Worm (Caenorhabditis elegans) whole organism, young adult: Measurements from ENCODE around the gene T01D3.3.

ENCODE experiments used
- B0035.1 ChIP-seq: sonication (generic microtip); optimal IDR thresholded peaks from 2 replicates; lab custom pipeline; 2016; ENCODE audit warnings: missing genetic modification characterization, mild to moderate bottlenecking, missing compliant biosample characterization, missing genotype, missing genetic modification reagents
- B0336.3 ChIP-seq: fragments of 200-800 bp; sonication (Bioruptor generic); IDR thresholded peaks from 2 replicates; pipeline ENCODE4 v1.3.6; 2022; ENCODE audit warnings: missing genetic modification characterization, missing compliant biosample characterization
- C17E4.6 ChIP-seq: fragments of 200-800 bp; sonication (Bioruptor generic); IDR thresholded peaks from 2 replicates; pipeline ENCODE4 v1.3.6; 2022; ENCODE audit warnings: missing genetic modification reagents, missing genetic modification characterization, missing compliant biosample characterization
- D2030.7 ChIP-seq: fragments of 200-800 bp; sonication (Bioruptor generic); IDR thresholded peaks from 2 replicates; pipeline ENCODE4 v1.3.6; 2022; ENCODE audit warnings: missing genetic modification reagents, missing genetic modification characterization, missing compliant biosample characterization
- F33H1.4 ChIP-seq: fragments of 200-800 bp; sonication (Bioruptor generic); IDR thresholded peaks from 2 replicates; pipeline ENCODE4 v1.3.6; 2022; ENCODE audit warnings: missing genetic modification reagents, missing genetic modification characterization, missing compliant biosample characterization
- K12H6.12 ChIP-seq: fragments of 200-800 bp; sonication (Bioruptor generic); optimal IDR thresholded peaks from 2 replicates; lab custom pipeline; 2018; ENCODE audit warnings: mild to moderate bottlenecking, missing genetic modification characterization, missing compliant biosample characterization
- Y53G8AR.9 ChIP-seq: fragments of 200-800 bp; sonication (Bioruptor generic); conservative IDR thresholded peaks from 2 replicates; pipeline ENCODE4 v1.3.6; 2022; ENCODE audit warnings: missing genetic modification reagents, missing genetic modification characterization, missing compliant biosample characterization
- Y67H2A.10 ChIP-seq: fragments of 200-800 bp; sonication (Bioruptor generic); conservative IDR thresholded peaks from 2 replicates; pipeline ENCODE4 v1.3.6; 2022; ENCODE audit warnings: missing genetic modification reagents, missing genetic modification characterization, missing compliant biosample characterization
- Y79H2A.3 ChIP-seq: fragments of 200-800 bp; sonication (Bioruptor generic); conservative IDR thresholded peaks from 2 replicates; pipeline ENCODE4 v1.3.6; 2022; ENCODE audit warnings: missing genetic modification reagents, missing genetic modification characterization, missing compliant biosample characterization
- Y95B8A.8 ChIP-seq: fragments of 200-800 bp; sonication (Bioruptor generic); IDR thresholded peaks from 2 replicates; pipeline ENCODE4 v1.3.6; 2022; ENCODE audit warnings: missing genetic modification reagents, missing genetic modification characterization, missing compliant biosample characterization
- akir-1 ChIP-seq: fragments of 200-800 bp; sonication (Bioruptor generic); optimal IDR thresholded peaks from 2 replicates; lab custom pipeline; 2018; ENCODE audit warnings: mild to moderate bottlenecking, missing genetic modification characterization, moderate library complexity, missing compliant biosample characterization
- ama-1 ChIP-seq, 3 experiments: fragments of 150-350 bp in 1 of 3; sonication (generic microtip) in 2 of 3; optimal IDR thresholded peaks; 2 replicates each; lab custom pipeline; 2014 to 2018; ENCODE audit warnings: missing biosample characterization in 2 of 3, missing genetic modification characterization in 2 of 3, missing genetic modification reagents in 2 of 3
- aptf-2 ChIP-seq: fragments of 200-800 bp; sonication (Bioruptor generic); conservative IDR thresholded peaks from 2 replicates; pipeline ENCODE4 v1.3.6; 2022; ENCODE audit warnings: missing genetic modification reagents, missing genetic modification characterization, missing compliant biosample characterization
- cebp-1 ChIP-seq, 2 experiments: fragments of 200-800 bp in 1 of 2; sonication (Bioruptor generic) in 1 of 2; sonication (generic microtip) in 1 of 2; IDR thresholded peaks in 1 of 2; optimal IDR thresholded peaks in 1 of 2; 2 replicates each; pipeline versions ENCODE4 v1.3.6 to Lab custom; 2017 to 2022; ENCODE audit warnings: missing compliant biosample characterization in 2 of 2, missing genetic modification characterization in 2 of 2, mild to moderate bottlenecking in 1 of 2, missing genetic modification reagents in 1 of 2, moderate library complexity in 1 of 2
- ceh-100 ChIP-seq: fragments of 200-800 bp; sonication (Bioruptor generic); IDR thresholded peaks from 2 replicates; pipeline ENCODE4 v1.3.6; 2022; ENCODE audit warnings: missing genetic modification reagents, missing genetic modification characterization, missing compliant biosample characterization
- ceh-40 ChIP-seq: fragments of 200-800 bp; sonication (Bioruptor generic); IDR thresholded peaks from 2 replicates; pipeline ENCODE4 v1.3.6; 2022; ENCODE audit warnings: missing genetic modification characterization, missing compliant biosample characterization
- ceh-58 ChIP-seq: fragments of 200-800 bp; sonication (Bioruptor generic); IDR thresholded peaks from 2 replicates; pipeline ENCODE4 v1.3.6; 2022; ENCODE audit warnings: missing genetic modification characterization, missing compliant biosample characterization
- dpff-1 ChIP-seq: sonication (generic microtip); optimal IDR thresholded peaks from 2 replicates; lab custom pipeline; 2017; ENCODE audit warnings: mild to moderate bottlenecking, missing genetic modification characterization, missing compliant biosample characterization
- egl-18 ChIP-seq: fragments of 200-800 bp; sonication (Bioruptor generic); IDR thresholded peaks from 2 replicates; pipeline ENCODE4 v1.3.6; 2022; ENCODE audit warnings: missing genetic modification reagents, missing genetic modification characterization, missing compliant biosample characterization
- egl-44 ChIP-seq: fragments of 200-800 bp; sonication (Bioruptor generic); IDR thresholded peaks from 2 replicates; pipeline ENCODE4 v1.3.6; 2022; ENCODE audit warnings: missing genetic modification reagents, missing genetic modification characterization, missing compliant biosample characterization
- egrh-3 ChIP-seq: fragments of 200-800 bp; sonication (Bioruptor generic); IDR thresholded peaks from 2 replicates; pipeline ENCODE4 v1.3.6; 2022; ENCODE audit warnings: missing genetic modification reagents, missing genetic modification characterization, missing compliant biosample characterization
- gei-17 ChIP-seq: fragments of 200-800 bp; sonication (Bioruptor generic); optimal IDR thresholded peaks from 2 replicates; lab custom pipeline; 2018; ENCODE audit warnings: mild to moderate bottlenecking, missing genetic modification characterization, missing compliant biosample characterization
- him-1 ChIP-seq: sonication (generic microtip); optimal IDR thresholded peaks from 2 replicates; lab custom pipeline; 2016; ENCODE audit warnings: missing genotype, missing genetic modification reagents, missing genetic modification characterization, missing compliant biosample characterization
- hmg-1.2 ChIP-seq: fragments of 200-800 bp; sonication (Bioruptor generic); IDR thresholded peaks from 2 replicates; pipeline ENCODE4 v1.3.6; 2022; ENCODE audit warnings: missing genetic modification reagents, missing genetic modification characterization, missing compliant biosample characterization
- hmg-20 ChIP-seq: fragments of 200-800 bp; sonication (Bioruptor generic); IDR thresholded peaks from 2 replicates; pipeline ENCODE4 v1.3.6; 2022; ENCODE audit warnings: missing genetic modification reagents, missing genetic modification characterization, missing compliant biosample characterization
- let-526 ChIP-seq: fragments of 200-800 bp; sonication (Bioruptor generic); IDR thresholded peaks from 2 replicates; pipeline ENCODE4 v1.3.6; 2022; ENCODE audit warnings: missing genetic modification reagents, missing genetic modification characterization, missing compliant biosample characterization
- lin-35 ChIP-seq, 3 experiments: fragments of 150-350 bp in 2 of 3; sonication (generic microtip) in 1 of 3; optimal IDR thresholded peaks; 2 replicates each; lab custom pipeline; 2014 to 2018; ENCODE audit warnings: missing biosample characterization in 3 of 3, missing genetic modification characterization in 3 of 3, missing genetic modification reagents in 3 of 3
- lsl-1 ChIP-seq: fragments of 200-800 bp; sonication (Bioruptor generic); optimal IDR thresholded peaks from 2 replicates; lab custom pipeline; 2018; ENCODE audit warnings: mild to moderate bottlenecking, missing genetic modification characterization, moderate library complexity, missing compliant biosample characterization
- madf-3 ChIP-seq: fragments of 200-800 bp; sonication (Bioruptor generic); IDR thresholded peaks from 2 replicates; pipeline ENCODE4 v1.3.6; 2022; ENCODE audit warnings: missing genetic modification reagents, missing genetic modification characterization, missing compliant biosample characterization
- madf-6 ChIP-seq: fragments of 200-800 bp; sonication (Bioruptor generic); IDR thresholded peaks from 2 replicates; pipeline ENCODE4 v1.3.6; 2022; ENCODE audit warnings: missing genetic modification reagents, missing genetic modification characterization, missing compliant biosample characterization
- madf-8 ChIP-seq: fragments of 200-800 bp; sonication (Bioruptor generic); conservative IDR thresholded peaks from 2 replicates; pipeline ENCODE4 v1.3.6; 2022; ENCODE audit warnings: missing genetic modification reagents, missing genetic modification characterization, missing compliant biosample characterization
- mes-4 ChIP-seq: sonication (generic microtip); optimal IDR thresholded peaks from 2 replicates; lab custom pipeline; 2016; ENCODE audit warnings: missing genotype, missing genetic modification characterization, missing compliant biosample characterization
- nfya-1 ChIP-seq: sonication (generic microtip); optimal IDR thresholded peaks from 2 replicates; lab custom pipeline; 2017; ENCODE audit warnings: antibody characterized with exemption, missing compliant biosample characterization, missing genetic modification characterization, borderline replicate concordance; ENCODE audit not compliant: insufficient read depth
- nfyb-1 ChIP-seq: fragments of 200-800 bp; sonication (Bioruptor generic); IDR thresholded peaks from 2 replicates; pipeline ENCODE4 v1.3.6; 2022; ENCODE audit warnings: missing genetic modification reagents, missing genetic modification characterization, missing compliant biosample characterization
- nhr-80 ChIP-seq: sonication (generic microtip); optimal IDR thresholded peaks from 2 replicates; lab custom pipeline; 2016; ENCODE audit warnings: missing genetic modification characterization, missing compliant biosample characterization
- pbrm-1 ChIP-seq: fragments of 200-800 bp; sonication (Bioruptor generic); IDR thresholded peaks from 2 replicates; pipeline ENCODE4 v1.3.6; 2022; ENCODE audit warnings: missing genetic modification reagents, missing genetic modification characterization, missing compliant biosample characterization
- pha-4 ChIP-seq: fragments of 150-350 bp; sonication (generic microtip); optimal IDR thresholded peaks from 2 replicates; lab custom pipeline; 2014; ENCODE audit warnings: missing biosample characterization, missing genetic modification reagents, missing genetic modification characterization
- rcor-1 ChIP-seq: fragments of 200-800 bp; sonication (Bioruptor generic); IDR thresholded peaks from 2 replicates; pipeline ENCODE4 v1.3.6; 2022; ENCODE audit warnings: missing genetic modification reagents, missing genetic modification characterization, missing compliant biosample characterization
- rec-8 ChIP-seq, 2 experiments: sonication (generic microtip); optimal IDR thresholded peaks; 2 replicates each; lab custom pipeline; 2016; ENCODE audit warnings: mild to moderate bottlenecking in 2 of 2, missing genetic modification characterization in 2 of 2, missing genetic modification reagents in 2 of 2, missing genotype in 2 of 2, missing biosample characterization in 1 of 2, missing compliant biosample characterization in 1 of 2, moderate library complexity in 1 of 2
- somi-1 ChIP-seq: fragments of 200-800 bp; sonication (Bioruptor generic); optimal IDR thresholded peaks from 2 replicates; lab custom pipeline; 2018; ENCODE audit warnings: mild to moderate bottlenecking, missing genetic modification characterization, missing compliant biosample characterization
- tbp1 ChIP-seq: fragments of 200-800 bp; sonication (Bioruptor generic); optimal IDR thresholded peaks from 2 replicates; lab custom pipeline; 2018; ENCODE audit warnings: mild to moderate bottlenecking, missing genetic modification characterization, missing compliant biosample characterization
- tlf-1 ChIP-seq: fragments of 200-800 bp; sonication (Bioruptor generic); optimal IDR thresholded peaks from 2 replicates; lab custom pipeline; 2018; ENCODE audit warnings: mild to moderate bottlenecking, missing genetic modification characterization, missing compliant biosample characterization
- unc-62 ChIP-seq: fragments of 150-350 bp; optimal IDR thresholded peaks from 2 replicates; lab custom pipeline; 2014; ENCODE audit warnings: missing biosample characterization, missing genetic modification reagents, missing genetic modification characterization
- zfh-2 ChIP-seq: fragments of 200-800 bp; sonication (Bioruptor generic); conservative IDR thresholded peaks from 2 replicates; pipeline ENCODE4 v1.3.6; 2022; ENCODE audit warnings: missing genetic modification reagents, missing genetic modification characterization, missing compliant biosample characterization
- zim-3 ChIP-seq: sonication (generic microtip); optimal IDR thresholded peaks from 2 replicates; lab custom pipeline; 2017; ENCODE audit warnings: mild to moderate bottlenecking, missing genetic modification characterization, moderate library complexity, missing compliant biosample characterization
- ztf-22 ChIP-seq: fragments of 200-800 bp; sonication (Bioruptor generic); optimal IDR thresholded peaks from 2 replicates; lab custom pipeline; 2018; ENCODE audit warnings: mild to moderate bottlenecking, missing genetic modification characterization, moderate library complexity, missing compliant biosample characterization

The T01D3.3 gene

DNA sequence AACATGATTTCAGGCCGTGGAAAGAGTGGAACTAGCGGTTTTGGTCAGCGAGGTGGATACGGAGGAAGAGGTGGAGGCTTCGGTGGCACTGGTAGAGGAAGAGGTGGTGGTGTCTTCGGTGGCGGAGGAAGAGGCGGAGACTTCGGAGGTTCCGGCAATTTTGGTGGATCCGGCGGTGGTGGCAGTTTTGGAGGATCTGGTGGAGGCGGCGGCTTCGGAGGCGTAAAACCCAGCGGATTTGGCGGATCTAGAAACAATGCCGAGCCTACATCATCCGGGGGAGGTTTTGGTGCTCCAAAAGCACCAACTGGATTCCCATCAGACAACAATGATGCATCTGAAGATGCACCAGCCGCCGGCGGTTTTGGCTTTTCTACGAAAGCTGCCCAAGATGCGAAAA is 35.7 kb upstream of the T01D3.3 start:
- TF ChIP-seq pha-4 (tag; lab: Kevin White, UChicago) (no peak), ztf-22 (GFP tag; lab: Kevin White, UChicago) (no peak), B0336.3 (no peak), lsl-1 (GFP tag; lab: Kevin White, UChicago) (no peak), madf-6 (GFP tag; lab: Robert Waterston, UW) (no peak), egrh-3 (peak; percentile 82; the same call in 1 of the 2 replicates), Y53G8AR.9 (no peak), madf-3 (0 out of 2 replicates have a peak, but pooled peaks have one; percentile 50), zfh-2 (GFP tag; lab: Robert Waterston, UW) (peak; percentile 90), madf-8 (GFP tag; lab: Robert Waterston, UW) (no peak), nfyb-1 (GFP tag; lab: Robert Waterston, UW) (peak; percentile 12; the same call in 1 of the 2 replicates)

DNA sequence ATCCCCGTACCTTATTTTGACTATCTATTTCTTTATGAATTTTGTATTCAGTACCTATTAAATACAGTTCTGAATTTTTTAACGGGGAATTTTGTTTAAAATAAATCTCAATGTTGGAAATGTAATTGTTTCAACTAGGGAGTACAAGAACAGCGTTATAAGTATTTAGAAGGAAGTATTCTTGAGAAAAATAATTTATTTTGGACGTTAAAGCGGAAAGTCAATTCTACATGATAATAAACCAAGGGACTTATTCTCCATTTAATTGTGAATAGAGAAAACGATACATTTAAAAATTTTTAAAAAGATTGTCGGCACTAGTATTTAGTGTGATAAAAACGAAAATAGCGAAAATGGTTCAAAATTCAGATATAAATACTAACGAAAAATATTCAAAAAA is 34.9 kb upstream of the T01D3.3 start:
- TF ChIP-seq rec-8 (tag; optimal IDR thresholded peaks at IDR 0.05; lab: Kevin White, UChicago) (no peak), egl-44 (GFP tag; lab: Robert Waterston, UW) (no peak), gei-17 (GFP tag; lab: Kevin White, UChicago) (no peak), cebp-1 (GFP tag; IDR thresholded peaks at IDR 0.05; lab: Robert Waterston, UW) (no peak), cebp-1 (tag; optimal IDR thresholded peaks at IDR 0.05; lab: Kevin White, UChicago) (peak; percentile 44), somi-1 (GFP tag; lab: Kevin White, UChicago) (no peak), nhr-80 (tag; lab: Kevin White, UChicago) (no peak), Y79H2A.3 (GFP tag; lab: Robert Waterston, UW) (0 out of 2 replicates have a peak, but pooled peaks have one; percentile 42), ceh-100 (GFP tag; lab: Robert Waterston, UW) (peak; percentile 59; the same call in 1 of the 2 replicates), akir-1 (no peak), ama-1 (optimal IDR thresholded peaks at IDR 0.05; lab: Kevin White, UChicago) (no peak), ama-1 (GFP tag; optimal IDR thresholded peaks at IDR 0.05; lab: Kevin White, UChicago) (no peak), Y95B8A.8 (peak; percentile 73), tlf-1 (peak; percentile 15), D2030.7 (GFP tag; lab: Robert Waterston, UW) (no peak), ceh-58 (GFP tag; lab: Robert Waterston, UW) (0 out of 2 replicates have a peak, but pooled peaks have one; percentile 12), C17E4.6 (GFP tag; lab: Robert Waterston, UW) (no peak), nfya-1 (tag; lab: Kevin White, UChicago) (no peak), egl-18 (GFP tag; lab: Robert Waterston, UW) (no peak), dpff-1 (tag; lab: Kevin White, UChicago) (no peak), K12H6.12 (tag; lab: Kevin White, UChicago) (no peak), lin-35 (GFP tag; optimal IDR thresholded peaks at IDR 0.05; lab: Kevin White, UChicago) (peak in 2 of 3 experiments; percentile 6 to 45), rcor-1 (GFP tag; lab: Robert Waterston, UW) (peak; percentile 59), Y67H2A.10 (no peak), hmg-20 (GFP tag; lab: Robert Waterston, UW) (no peak), zim-3 (tag; lab: Kevin White, UChicago) (no peak), let-526 (GFP tag; lab: Robert Waterston, UW) (no peak), hmg-1.2 (GFP tag; lab: Robert Waterston, UW) (0 out of 2 replicates have a peak, but pooled peaks have one; percentile 24), pbrm-1 (GFP tag; lab: Robert Waterston, UW) (no peak), B0035.1 (tag; lab: Kevin White, UChicago) (no peak), him-1 (tag; lab: Kevin White, UChicago) (peak; percentile 71), F33H1.4 (GFP tag; lab: Robert Waterston, UW) (0 out of 2 replicates have a peak, but pooled peaks have one; percentile 13), aptf-2 (GFP tag; lab: Robert Waterston, UW) (no peak), unc-62 (GFP tag; lab: Kevin White, UChicago) (no peak), nfyb-1 (GFP tag; lab: Robert Waterston, UW) (0 out of 2 replicates have a peak, but pooled peaks have one; percentile 22), mes-4 (tag; lab: Kevin White, UChicago) (peak; percentile 4), zfh-2 (GFP tag; lab: Robert Waterston, UW) (no peak), tbp1 (GFP tag; lab: Kevin White, UChicago) (peak; percentile 45), ceh-40 (no peak)
